Worm (Caenorhabditis elegans) whole organism, mixed stage, embryonic: ENCODE data around the gene R144.3.

Source experiments
- M03D4.4 ChIP-seq: sonication (generic microtip); optimal IDR thresholded peaks from 2 replicates; lab custom pipeline; 2017; ENCODE audit warnings: mild to moderate bottlenecking, missing genetic modification characterization, missing compliant biosample characterization
- bed-3 ChIP-seq: fragments of 200-800 bp; sonication (Bioruptor generic); optimal IDR thresholded peaks from 3 replicates; lab custom pipeline; 2018; ENCODE audit warnings: mild to moderate bottlenecking, missing genetic modification characterization, moderate library complexity, missing compliant biosample characterization
- blmp-1 ChIP-seq: fragments of 150-350 bp; optimal IDR thresholded peaks from 2 replicates; lab custom pipeline; 2014; ENCODE audit warnings: missing biosample characterization, missing genetic modification characterization
- ceh-39 ChIP-seq: fragments of 150-350 bp; optimal IDR thresholded peaks from 2 replicates; lab custom pipeline; 2014; ENCODE audit warnings: missing biosample characterization, missing genetic modification characterization
- ceh-43 ChIP-seq: fragments of 200-800 bp; sonication (Bioruptor generic); optimal IDR thresholded peaks from 2 replicates; lab custom pipeline; 2018; ENCODE audit warnings: mild to moderate bottlenecking, missing genetic modification characterization, moderate library complexity, missing compliant biosample characterization
- ceh-83 ChIP-seq: fragments of 200-800 bp; sonication (Bioruptor generic); optimal IDR thresholded peaks from 2 replicates; lab custom pipeline; 2018; ENCODE audit warnings: mild to moderate bottlenecking, missing genetic modification characterization, missing compliant biosample characterization
- ces-1 ChIP-seq: fragments of 150-350 bp; optimal IDR thresholded peaks from 2 replicates; lab custom pipeline; 2014; ENCODE audit warnings: missing biosample characterization, missing genetic modification reagents, missing genetic modification characterization
- cnd-1 ChIP-seq: fragments of 200-800 bp; sonication (Bioruptor generic); optimal IDR thresholded peaks from 2 replicates; lab custom pipeline; 2018; ENCODE audit warnings: mild to moderate bottlenecking, missing genetic modification characterization, missing compliant biosample characterization
- drap-1 ChIP-seq: fragments of 200-800 bp; sonication (Bioruptor generic); optimal IDR thresholded peaks from 3 replicates; lab custom pipeline; 2018; ENCODE audit warnings: mild to moderate bottlenecking, missing genetic modification characterization, missing compliant biosample characterization
- elt-1 ChIP-seq: sonication (generic microtip); optimal IDR thresholded peaks from 2 replicates; lab custom pipeline; 2017; ENCODE audit warnings: missing genetic modification characterization, mild to moderate bottlenecking, missing compliant biosample characterization, antibody characterized with exemption, moderate library complexity, borderline replicate concordance; ENCODE audit not compliant: insufficient read depth
- elt-3 ChIP-seq: fragments of 150-350 bp; optimal IDR thresholded peaks from 2 replicates; lab custom pipeline; 2014; ENCODE audit warnings: missing biosample characterization, missing genetic modification characterization
- flh-1 ChIP-seq: fragments of 200-800 bp; sonication (Bioruptor generic); optimal IDR thresholded peaks from 2 replicates; lab custom pipeline; 2018; ENCODE audit warnings: mild to moderate bottlenecking, missing genetic modification characterization, moderate library complexity, missing compliant biosample characterization
- ham-2 ChIP-seq: fragments of 200-800 bp; sonication (Bioruptor generic); optimal IDR thresholded peaks from 2 replicates; lab custom pipeline; 2018; ENCODE audit warnings: mild to moderate bottlenecking, missing genetic modification characterization, missing compliant biosample characterization
- hlh-1 ChIP-seq: fragments of 150-350 bp; optimal IDR thresholded peaks from 2 replicates; lab custom pipeline; 2014; ENCODE audit warnings: missing biosample characterization, missing genetic modification reagents, missing genetic modification characterization
- lin-32 ChIP-seq: fragments of 200-800 bp; sonication (Bioruptor generic); optimal IDR thresholded peaks from 2 replicates; lab custom pipeline; 2018; ENCODE audit warnings: mild to moderate bottlenecking, missing genetic modification characterization, missing compliant biosample characterization
- lsy-2 ChIP-seq: fragments of 150-350 bp; optimal IDR thresholded peaks from 2 replicates; lab custom pipeline; 2014; ENCODE audit warnings: missing biosample characterization, missing genetic modification characterization
- mep-1 ChIP-seq: fragments of 150-350 bp; optimal IDR thresholded peaks from 2 replicates; lab custom pipeline; 2017; ENCODE audit warnings: missing biosample characterization, missing genetic modification reagents, missing genetic modification characterization, inconsistent platforms
- mls-2 ChIP-seq: sonication (generic microtip); optimal IDR thresholded peaks from 2 replicates; lab custom pipeline; 2016; ENCODE audit warnings: mild to moderate bottlenecking, missing genetic modification characterization, moderate library complexity, missing compliant biosample characterization
- nhr-12 ChIP-seq: fragments of 150-350 bp; optimal IDR thresholded peaks from 2 replicates; lab custom pipeline; 2014; ENCODE audit warnings: missing biosample characterization, missing genetic modification characterization
- nhr-2 ChIP-seq: fragments of 150-350 bp; optimal IDR thresholded peaks from 2 replicates; lab custom pipeline; 2014; ENCODE audit warnings: missing biosample characterization, missing genetic modification characterization
- nhr-237 ChIP-seq: fragments of 150-350 bp; optimal IDR thresholded peaks from 2 replicates; lab custom pipeline; 2014; ENCODE audit warnings: missing biosample characterization, missing genetic modification characterization
- nhr-28 ChIP-seq: fragments of 150-350 bp; optimal IDR thresholded peaks from 2 replicates; lab custom pipeline; 2014; ENCODE audit warnings: missing biosample characterization, missing genetic modification characterization
- nhr-76 ChIP-seq: sonication (generic microtip); optimal IDR thresholded peaks from 2 replicates; lab custom pipeline; 2017; ENCODE audit warnings: missing biosample characterization, missing genetic modification characterization
- pha-4 ChIP-seq: fragments of 150-350 bp; optimal IDR thresholded peaks from 2 replicates; lab custom pipeline; 2018; ENCODE audit warnings: missing biosample characterization, missing genetic modification reagents, missing genetic modification characterization
- sem-2 ChIP-seq: fragments of 200-800 bp; sonication (Bioruptor generic); optimal IDR thresholded peaks from 2 replicates; lab custom pipeline; 2018; ENCODE audit warnings: mild to moderate bottlenecking, missing genetic modification characterization, missing compliant biosample characterization
- snpc-4 ChIP-seq: fragments of 150-350 bp; optimal IDR thresholded peaks from 2 replicates; lab custom pipeline; 2014; ENCODE audit warnings: missing biosample characterization, missing genetic modification characterization
- sptf-1 ChIP-seq: sonication (generic microtip); optimal IDR thresholded peaks from 2 replicates; lab custom pipeline; 2017; ENCODE audit warnings: mild to moderate bottlenecking, missing genetic modification characterization, moderate library complexity, missing compliant biosample characterization
- tbx-8 ChIP-seq: fragments of 200-800 bp; sonication (Bioruptor generic); optimal IDR thresholded peaks from 2 replicates; lab custom pipeline; 2018; ENCODE audit warnings: mild to moderate bottlenecking, missing genetic modification characterization, moderate library complexity, missing compliant biosample characterization
- unc-120 ChIP-seq: sonication (generic microtip); optimal IDR thresholded peaks from 2 replicates; lab custom pipeline; 2017; ENCODE audit warnings: missing genetic modification characterization, missing compliant biosample characterization; ENCODE audit not compliant: poor library complexity, severe bottlenecking
- unc-39 ChIP-seq: fragments of 150-350 bp; optimal IDR thresholded peaks from 2 replicates; lab custom pipeline; 2014; ENCODE audit warnings: missing biosample characterization, missing genetic modification characterization
- unc-62 ChIP-seq: fragments of 150-350 bp; optimal IDR thresholded peaks from 2 replicates; lab custom pipeline; 2014; ENCODE audit warnings: missing biosample characterization, missing genetic modification reagents, missing genetic modification characterization
- zip-8 ChIP-seq: fragments of 150-350 bp; optimal IDR thresholded peaks from 2 replicates; lab custom pipeline; 2014; ENCODE audit warnings: missing biosample characterization, missing genetic modification characterization
- ztf-11 ChIP-seq: fragments of 150-350 bp; optimal IDR thresholded peaks from 2 replicates; lab custom pipeline; 2014; ENCODE audit warnings: missing biosample characterization, missing genetic modification characterization

R144.3 gene

ce11 chrIII:5031375-5031836 is 9.6 kb downstream of the R144.3 start:
- TF ChIP-seq bed-3 (GFP tag; lab: Kevin White, UChicago) (peak; percentile 81), unc-39 (tag; lab: Kevin White, UChicago) (peak; percentile 1), pha-4 (tag; lab: Kevin White, UChicago) (peak; percentile 39), M03D4.4 (tag; lab: Kevin White, UChicago) (peak; percentile 91), nhr-237 (tag; lab: Kevin White, UChicago) (peak; percentile 64), unc-120 (tag; lab: Kevin White, UChicago) (peak; percentile 84), drap-1 (GFP tag; lab: Kevin White, UChicago) (peak; percentile 91), nhr-12 (tag; lab: Kevin White, UChicago) (peak; percentile 18), mls-2 (tag; lab: Kevin White, UChicago) (peak; percentile 96), elt-3 (tag; lab: Kevin White, UChicago) (peak; percentile 28), nhr-2 (peak; percentile 78), mep-1 (tag; lab: Kevin White, UChicago) (peak; percentile 70), sptf-1 (peak; percentile 94), unc-62 (peak; percentile 44), sem-2 (GFP tag; lab: Kevin White, UChicago) (peak; percentile 82), lin-32 (GFP tag; lab: Kevin White, UChicago) (peak; percentile 77), ham-2 (GFP tag; lab: Kevin White, UChicago) (peak; percentile 93), ceh-43 (GFP tag; lab: Kevin White, UChicago) (peak; percentile 90), ceh-83 (peak; percentile 91), tbx-8 (peak; percentile 66), flh-1 (peak; percentile 72), lsy-2 (tag; lab: Kevin White, UChicago) (peak; percentile 63), ztf-11 (tag; lab: Kevin White, UChicago) (peak; percentile 70), cnd-1 (tag; lab: Kevin White, UChicago) (peak; percentile 89)
- TF ChIP-seq, all 35 proteins: peak for 24; not testable (repeated sequence) for 11

ce11 chrIII:5036158-5036557 is 14.4 kb downstream of the R144.3 start, which contains the start of gene C45G9.6:
Gene C45G9.6, plus strand, starts transcription at chrIII:5036458.
- TF ChIP-seq zip-8 (tag; lab: Kevin White, UChicago) (no peak), pha-4 (tag; lab: Kevin White, UChicago) (no peak), blmp-1 (tag; lab: Kevin White, UChicago) (no peak)

- TF ChIP-seq elt-3 (tag; lab: Kevin White, UChicago) (no peak), flh-1 (no peak), ceh-83 (no peak), blmp-1 (tag; lab: Kevin White, UChicago) (no peak), nhr-76 (tag; lab: Kevin White, UChicago) (no peak), ces-1 (GFP tag; lab: Kevin White, UChicago) (no peak), mls-2 (tag; lab: Kevin White, UChicago) (no peak), hlh-1 (no peak), tbx-8 (no peak), nhr-237 (tag; lab: Kevin White, UChicago) (no peak), lin-32 (GFP tag; lab: Kevin White, UChicago) (no peak), ztf-11 (tag; lab: Kevin White, UChicago) (no peak), snpc-4 (tag; lab: Kevin White, UChicago) (no peak)
Observed at ce11 chrIII:5042112-5042511, 20.3 kb downstream of the R144.3 start, which contains the start of gene nlp-43. Gene nlp-43, plus strand, starts transcription at chrIII:5042412.

ce11 chrIII:5044709-5045108 is 22.9 kb downstream of the R144.3 start, which contains the start of gene C45G9.14:
Gene C45G9.14, plus strand, starts transcription at chrIII:5045009.
- no peak for TF ChIP-seq cnd-1 (tag; lab: Kevin White, UChicago)
- no peak for TF ChIP-seq snpc-4 (tag; lab: Kevin White, UChicago)
- no peak for TF ChIP-seq ces-1 (GFP tag; lab: Kevin White, UChicago)
- TF ChIP-seq sptf-1 = no peak
- no peak for TF ChIP-seq sem-2 (GFP tag; lab: Kevin White, UChicago)
- no peak for TF ChIP-seq flh-1
- no peak for TF ChIP-seq ham-2 (GFP tag; lab: Kevin White, UChicago)
- TF ChIP-seq nhr-28 (tag; lab: Kevin White, UChicago) = no peak
- TF ChIP-seq unc-120 (tag; lab: Kevin White, UChicago) = no peak
- no peak for TF ChIP-seq zip-8 (tag; lab: Kevin White, UChicago)
- TF ChIP-seq elt-1 (tag; lab: Kevin White, UChicago) = no peak
- no peak for TF ChIP-seq unc-62
- TF ChIP-seq mls-2 (tag; lab: Kevin White, UChicago) = no peak
- no peak for TF ChIP-seq ceh-39 (tag; lab: Kevin White, UChicago)
- TF ChIP-seq ceh-83 = no peak
- no peak for TF ChIP-seq ztf-11 (tag; lab: Kevin White, UChicago)
- TF ChIP-seq bed-3 (GFP tag; lab: Kevin White, UChicago) = no peak
- TF ChIP-seq pha-4 (tag; lab: Kevin White, UChicago) = no peak
- no peak for TF ChIP-seq unc-39 (tag; lab: Kevin White, UChicago)
